Fruit fly (Drosophila melanogaster): ENCODE results near the gene CG34280.

The CG34280 gene

dm6 chr3R:17394318-17395188, 9.0 kb downstream of the CG34280 start, which contains the start of gene CREG (continued):
- TF ChIP-seq Camta (GFP tag; optimal IDR thresholded peaks at IDR 0.05) (no peak), ATbp (GFP tag; optimal IDR thresholded peaks at IDR 0.05) (no peak), so (GFP tag; IDR thresholded peaks at IDR 0.05) (no peak), ems (GFP tag; optimal IDR thresholded peaks at IDR 0.05) (no peak), vnd (GFP tag; IDR thresholded peaks at IDR 0.05; ENCODE audit: partially characterized antibody) (no peak), Nf-YC (tag; optimal IDR thresholded peaks at IDR 0.05) (no peak), NFAT (GFP tag; IDR thresholded peaks at IDR 0.05) (no peak), gcm2 (GFP tag; optimal IDR thresholded peaks at IDR 0.05) (no peak), HHEX (GFP tag; optimal IDR thresholded peaks at IDR 0.05) (no peak), nerfin-1 (tag; optimal IDR thresholded peaks at IDR 0.05) (no peak), CG4707 (GFP tag; optimal IDR thresholded peaks at IDR 0.05) (no peak), CG18011 (GFP tag; optimal IDR thresholded peaks at IDR 0.05) (peak; percentile 92), Usf (GFP tag; optimal IDR thresholded peaks at IDR 0.05) (no peak), PHDP (tag; optimal IDR thresholded peaks at IDR 0.05) (no peak), jigr1 (GFP tag; IDR thresholded peaks at IDR 0.05) (no peak), da (GFP tag; optimal IDR thresholded peaks at IDR 0.05) (no peak), Poxn (GFP tag; IDR thresholded peaks at IDR 0.05) (no peak), CG32532 (GFP tag; IDR thresholded peaks at IDR 0.05) (no peak), phol (tag; optimal IDR thresholded peaks at IDR 0.05) (peak; percentile 17), CG11696 (GFP tag; IDR thresholded peaks at IDR 0.05) (no peak), H15 (GFP tag; IDR thresholded peaks at IDR 0.05) (no peak), CG4730 (GFP tag; IDR thresholded peaks at IDR 0.05) (no peak), CG7372 (GFP tag; IDR thresholded peaks at IDR 0.05) (no peak), Myb (GFP tag; optimal IDR thresholded peaks at IDR 0.05) (no peak), CG14965 (GFP tag; optimal IDR thresholded peaks at IDR 0.05; ENCODE audit: borderline replicate concordance) (no peak), CG33557 (GFP tag; optimal IDR thresholded peaks at IDR 0.05) (peak; percentile 9), CG15073 (GFP tag; optimal IDR thresholded peaks at IDR 0.05) (no peak), CG11247 (GFP tag; IDR thresholded peaks at IDR 0.05) (no peak), repo (GFP tag; optimal IDR thresholded peaks at IDR 0.05) (no peak), CG17186 (GFP tag; optimal IDR thresholded peaks at IDR 0.05) (no peak), ham (GFP tag; IDR thresholded peaks at IDR 0.05) (no peak), ssp (GFP tag; IDR thresholded peaks at IDR 0.05) (no peak), CG7357 (GFP tag; IDR thresholded peaks at IDR 0.05) (no peak), CG1024 (GFP tag; IDR thresholded peaks at IDR 0.05) (no peak), CG43689 (GFP tag; IDR thresholded peaks at IDR 0.05) (no peak), CG6765 (GFP tag; optimal IDR thresholded peaks at IDR 0.05) (no peak), dmrt99B (tag; optimal IDR thresholded peaks at IDR 0.05) (peak; percentile 18), Atf6 (GFP tag; IDR thresholded peaks at IDR 0.05) (no peak), ci (GFP tag; IDR thresholded peaks at IDR 0.05) (no peak), Bgb (GFP tag; IDR thresholded peaks at IDR 0.05; ENCODE audit: partially characterized antibody) (no peak), p53 (GFP tag; optimal IDR thresholded peaks at IDR 0.05) (no peak), sr (GFP tag; IDR thresholded peaks at IDR 0.05) (no peak), CG10147 (GFP tag; optimal IDR thresholded peaks at IDR 0.05) (no peak), CG11695 (GFP tag; IDR thresholded peaks at IDR 0.05) (no peak), CG14667 (GFP tag; IDR thresholded peaks at IDR 0.05) (no peak), CG8281 (tag; optimal IDR thresholded peaks at IDR 0.05) (no peak), chm (GFP tag; IDR thresholded peaks at IDR 0.05) (no peak), H2.0 (GFP tag; IDR thresholded peaks at IDR 0.05) (no peak), CG6683 (GFP tag; optimal IDR thresholded peaks at IDR 0.05) (no peak), h (optimal IDR thresholded peaks at IDR 0.05) (no peak), sug (tag; optimal IDR thresholded peaks at IDR 0.05) (no peak)
